Worm (Caenorhabditis elegans) whole organism, mixed stage, embryonic: Measurements from ENCODE around the gene dml-1.
"Not testable (repeated sequence)": the region's sequence is repeated elsewhere in the genome, so short reads cannot be mapped to it uniquely, and the experiment has no call there.

Experiments
- ces-1 ChIP-seq: fragments of 150-350 bp; optimal IDR thresholded peaks from 2 replicates; lab custom pipeline; 2014; ENCODE audit warnings: missing biosample characterization, missing genetic modification reagents, missing genetic modification characterization
- cnd-1 ChIP-seq: fragments of 200-800 bp; sonication (Bioruptor generic); optimal IDR thresholded peaks from 2 replicates; lab custom pipeline; 2018; ENCODE audit warnings: mild to moderate bottlenecking, missing genetic modification characterization, missing compliant biosample characterization
- drap-1 ChIP-seq: fragments of 200-800 bp; sonication (Bioruptor generic); optimal IDR thresholded peaks from 3 replicates; lab custom pipeline; 2018; ENCODE audit warnings: mild to moderate bottlenecking, missing genetic modification characterization, missing compliant biosample characterization
- elt-1 ChIP-seq: sonication (generic microtip); optimal IDR thresholded peaks from 2 replicates; lab custom pipeline; 2017; ENCODE audit warnings: missing genetic modification characterization, mild to moderate bottlenecking, missing compliant biosample characterization, antibody characterized with exemption, moderate library complexity, borderline replicate concordance; ENCODE audit not compliant: insufficient read depth
- flh-1 ChIP-seq: fragments of 200-800 bp; sonication (Bioruptor generic); optimal IDR thresholded peaks from 2 replicates; lab custom pipeline; 2018; ENCODE audit warnings: mild to moderate bottlenecking, missing genetic modification characterization, moderate library complexity, missing compliant biosample characterization
- hlh-1 ChIP-seq: fragments of 150-350 bp; optimal IDR thresholded peaks from 2 replicates; lab custom pipeline; 2014; ENCODE audit warnings: missing biosample characterization, missing genetic modification reagents, missing genetic modification characterization
- lin-13 ChIP-seq: fragments of 150-350 bp; optimal IDR thresholded peaks from 2 replicates; lab custom pipeline; 2014; ENCODE audit warnings: missing biosample characterization, missing genetic modification characterization
- nhr-237 ChIP-seq: fragments of 150-350 bp; optimal IDR thresholded peaks from 2 replicates; lab custom pipeline; 2014; ENCODE audit warnings: missing biosample characterization, missing genetic modification characterization
- nhr-76 ChIP-seq: sonication (generic microtip); optimal IDR thresholded peaks from 2 replicates; lab custom pipeline; 2017; ENCODE audit warnings: missing biosample characterization, missing genetic modification characterization
- unc-62 ChIP-seq: fragments of 150-350 bp; optimal IDR thresholded peaks from 2 replicates; lab custom pipeline; 2014; ENCODE audit warnings: missing biosample characterization, missing genetic modification reagents, missing genetic modification characterization
- ztf-11 ChIP-seq: fragments of 150-350 bp; optimal IDR thresholded peaks from 2 replicates; lab custom pipeline; 2014; ENCODE audit warnings: missing biosample characterization, missing genetic modification characterization

DNA sequence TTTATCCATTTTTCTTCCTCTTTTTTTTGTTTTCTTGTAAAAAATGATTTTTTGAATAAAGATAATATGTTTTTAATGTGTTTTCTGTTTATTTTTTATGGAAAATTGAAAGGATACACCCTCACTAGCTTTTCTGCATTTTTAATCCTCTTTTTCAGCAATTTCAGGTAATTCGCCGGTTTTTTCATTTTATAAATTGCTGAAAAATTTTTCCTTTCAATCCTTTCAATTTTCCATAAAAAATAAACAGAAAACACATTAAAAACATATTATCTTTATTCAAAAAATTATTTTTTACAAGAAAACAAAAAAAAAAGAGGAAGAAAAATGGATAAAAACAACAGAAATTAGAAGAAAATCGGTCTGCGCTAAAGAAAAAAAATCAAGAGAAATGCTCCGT is 31.0 kb downstream of the dml-1 start, which contains the start of gene Y54G2A.50:
- not testable (repeated sequence) for TF ChIP-seq hlh-1; flh-1 (GFP tag; lab: Kevin White, UChicago); lin-13 (tag; lab: Kevin White, UChicago); nhr-76 (tag; lab: Kevin White, UChicago); ces-1 (GFP tag; lab: Kevin White, UChicago); cnd-1; drap-1 (GFP tag; lab: Kevin White, UChicago); unc-62 (GFP tag; lab: Kevin White, UChicago); nhr-237 (tag; lab: Kevin White, UChicago); ztf-11 (tag; lab: Kevin White, UChicago); elt-1 (tag; lab: Kevin White, UChicago)
